Worm (Caenorhabditis elegans): Measurements from ENCODE around the gene gei-13.
"Not testable (repeated sequence)": the region's sequence is repeated elsewhere in the genome, so short reads cannot be mapped to it uniquely, and the experiment has no call there.

Gene gei-13

ce11 chrIII:9637016-9637415 is at the start of gene gei-13:
Gene gei-13 (minus strand): TSS chrIII:9637116.
- no peak for TF ChIP-seq F13H6.1 (tag; optimal IDR thresholded peaks at IDR 0.05)
- TF ChIP-seq lin-39 (tag; optimal IDR thresholded peaks at IDR 0.05) = no peak
- TF ChIP-seq ztf-11 (tag; optimal IDR thresholded peaks at IDR 0.05) = no peak
- no peak for TF ChIP-seq aly-2 (tag; optimal IDR thresholded peaks at IDR 0.05)
- no peak for TF ChIP-seq ztf-4 (tag; optimal IDR thresholded peaks at IDR 0.05)
- TF ChIP-seq lin-11 (tag; optimal IDR thresholded peaks at IDR 0.05) = no peak
- no peak for TF ChIP-seq nhr-6 (tag; optimal IDR thresholded peaks at IDR 0.05)
- no peak for TF ChIP-seq nhr-237 (tag; optimal IDR thresholded peaks at IDR 0.05)
- TF ChIP-seq snpc-4 (tag; optimal IDR thresholded peaks at IDR 0.05) = no peak
- no peak for TF ChIP-seq mdl-1 (tag; optimal IDR thresholded peaks at IDR 0.05)
- no peak for TF ChIP-seq nhr-12 (tag; optimal IDR thresholded peaks at IDR 0.05)
- TF ChIP-seq gmeb-1 (tag; optimal IDR thresholded peaks at IDR 0.05) = no peak
- no peak for TF ChIP-seq unc-62 (GFP tag; optimal IDR thresholded peaks at IDR 0.05)
- no peak for TF ChIP-seq mbf-1 (tag; optimal IDR thresholded peaks at IDR 0.05)
- no peak for TF ChIP-seq nhr-77 (tag; optimal IDR thresholded peaks at IDR 0.05)
- TF ChIP-seq dmd-4 (tag; optimal IDR thresholded peaks at IDR 0.05) = no peak
- no peak for TF ChIP-seq lsy-2 (tag; optimal IDR thresholded peaks at IDR 0.05)
- TF ChIP-seq nhr-21 (tag; optimal IDR thresholded peaks at IDR 0.05) = no peak

- TF ChIP-seq elt-1 (tag; optimal IDR thresholded peaks at IDR 0.05) (no peak), lin-13 (GFP tag; optimal IDR thresholded peaks at IDR 0.05) (no peak), nhr-129 (tag; optimal IDR thresholded peaks at IDR 0.05) (no peak), mab-5 (tag; optimal IDR thresholded peaks at IDR 0.05) (no peak), nhr-23 (tag; optimal IDR thresholded peaks at IDR 0.05) (no peak)
Observed at ce11 chrIII:9685959-9686358, 49.0 kb upstream of the gei-13 start, which contains the start of gene C07A9.10. Gene C07A9.10 (minus strand): TSS chrIII:9686059.

ce11 chrIII:9682729-9683128 is 45.8 kb upstream of the gei-13 start, which contains the start of gene C07A9.5:
Gene C07A9.5 (minus strand): TSS chrIII:9682829.
- TF ChIP-seq sma-3 (GFP tag; optimal IDR thresholded peaks at IDR 0.05); nhr-23 (tag; optimal IDR thresholded peaks at IDR 0.05); egl-27 (tag; optimal IDR thresholded peaks at IDR 0.05): not testable (repeated sequence)

ce11 chrIII:9681206-9681605 is 44.3 kb upstream of the gei-13 start, which contains the start of gene C07A9.13:
Gene C07A9.13 (minus strand): TSS chrIII:9681306.
- not testable (repeated sequence) for TF ChIP-seq ztf-11 (tag; optimal IDR thresholded peaks at IDR 0.05); lin-13 (GFP tag; optimal IDR thresholded peaks at IDR 0.05); lin-11 (tag; optimal IDR thresholded peaks at IDR 0.05)

- TF ChIP-seq sma-9 (GFP tag; optimal IDR thresholded peaks at IDR 0.05) (no peak), sma-9 (tag; optimal IDR thresholded peaks at IDR 0.05) (no peak), nhr-12 (tag; optimal IDR thresholded peaks at IDR 0.05) (no peak), sem-4 (tag; optimal IDR thresholded peaks at IDR 0.05) (no peak), ztf-4 (tag; optimal IDR thresholded peaks at IDR 0.05) (no peak), C34F6.9 (tag; optimal IDR thresholded peaks at IDR 0.05) (no peak), aly-2 (tag; optimal IDR thresholded peaks at IDR 0.05) (no peak), ceh-16 (tag; optimal IDR thresholded peaks at IDR 0.05) (no peak), unc-55 (GFP tag; optimal IDR thresholded peaks at IDR 0.05) (no peak), nhr-6 (tag; optimal IDR thresholded peaks at IDR 0.05) (no peak), ceh-82 (tag; optimal IDR thresholded peaks at IDR 0.05) (no peak), unc-39 (tag; optimal IDR thresholded peaks at IDR 0.05) (no peak)
Observed at ce11 chrIII:9678819-9679218, 41.9 kb upstream of the gei-13 start, which contains the start of gene ugt-60. Gene ugt-60 (minus strand): TSS chrIII:9679051.

ce11 chrIII:9669546-9669945 is 32.6 kb upstream of the gei-13 start:
- TF ChIP-seq nhr-129 (tag; optimal IDR thresholded peaks at IDR 0.05) = no peak
- TF ChIP-seq ztf-4 (tag; optimal IDR thresholded peaks at IDR 0.05) = no peak
- no peak for TF ChIP-seq lin-13 (GFP tag; optimal IDR thresholded peaks at IDR 0.05)
- TF ChIP-seq sma-9 (GFP tag; optimal IDR thresholded peaks at IDR 0.05) = no peak
- no peak for TF ChIP-seq sma-9 (tag; optimal IDR thresholded peaks at IDR 0.05)
- no peak for TF ChIP-seq nhr-25 (tag; optimal IDR thresholded peaks at IDR 0.05)
- no peak for TF ChIP-seq nhr-23 (tag; optimal IDR thresholded peaks at IDR 0.05)
- no peak for TF ChIP-seq Y55F3AM.14 (GFP tag; optimal IDR thresholded peaks at IDR 0.05)
- TF ChIP-seq nhr-6 (tag; optimal IDR thresholded peaks at IDR 0.05) = no peak
